Worm (Caenorhabditis elegans) whole organism, L4 larva: ENCODE measurements around the gene odr-7.

Experiments
- F26F4.8 ChIP-seq: fragments of 200-800 bp; sonication (Bioruptor generic); conservative IDR thresholded peaks from 2 replicates; pipeline ENCODE4 v1.3.6; 2022; ENCODE audit warnings: missing genetic modification characterization, missing compliant biosample characterization
- F44E2.7 ChIP-seq: fragments of 200-800 bp; sonication (Bioruptor generic); IDR thresholded peaks from 2 replicates; pipeline ENCODE4 v2.1.2; 2022; ENCODE audit warnings: missing genetic modification characterization, missing compliant biosample characterization
- Y5F2A.4 ChIP-seq: fragments of 200-800 bp; sonication (Bioruptor generic); optimal IDR thresholded peaks from 2 replicates; lab custom pipeline; 2018; ENCODE audit warnings: mild to moderate bottlenecking, missing genetic modification characterization, missing compliant biosample characterization
- ZK337.2 ChIP-seq: fragments of 200-800 bp; sonication (Bioruptor generic); IDR thresholded peaks from 2 replicates; pipeline ENCODE4 v1.3.6; 2022; ENCODE audit warnings: missing genetic modification reagents, missing genetic modification characterization, missing compliant biosample characterization
- ZK546.5 ChIP-seq, 2 experiments: sonication (generic microtip); optimal IDR thresholded peaks; 2 replicates each; lab custom pipeline; 2017; ENCODE audit warnings: missing biosample characterization in 2 of 2, missing genetic modification characterization in 2 of 2
- ama-1 ChIP-seq: fragments of 150-350 bp; optimal IDR thresholded peaks from 2 replicates; lab custom pipeline; 2014; ENCODE audit warnings: inconsistent platforms, mixed read lengths
- attf-4 ChIP-seq: sonication (generic microtip); optimal IDR thresholded peaks from 3 replicates; lab custom pipeline; 2017; ENCODE audit warnings: missing biosample characterization, missing genetic modification characterization
- ceh-44 ChIP-seq: fragments of 200-800 bp; sonication (Bioruptor generic); IDR thresholded peaks from 2 replicates; pipeline ENCODE4 v1.3.6; 2022; ENCODE audit warnings: missing genetic modification reagents, missing genetic modification characterization, missing compliant biosample characterization
- ceh-62 ChIP-seq: sonication (generic microtip); optimal IDR thresholded peaks from 2 replicates; lab custom pipeline; 2017; ENCODE audit warnings: missing biosample characterization, missing genetic modification characterization
- ctbp-1 ChIP-seq: fragments of 200-800 bp; sonication (Bioruptor generic); IDR thresholded peaks from 2 replicates; pipeline ENCODE4 v1.3.6; 2022; ENCODE audit warnings: missing genetic modification reagents, missing genetic modification characterization, missing compliant biosample characterization
- daf-16 ChIP-seq, 3 experiments: sonication (generic microtip); optimal IDR thresholded peaks; 2 replicates each; lab custom pipeline; 2016 to 2017; ENCODE audit warnings: missing genetic modification characterization in 3 of 3, missing genetic modification reagents in 3 of 3, mild to moderate bottlenecking in 2 of 3, missing compliant biosample characterization in 2 of 3, missing biosample characterization in 1 of 3, moderate library complexity in 1 of 3
- daf-19 ChIP-seq: fragments of 200-800 bp; sonication (Bioruptor generic); conservative IDR thresholded peaks from 2 replicates; pipeline ENCODE4 v1.3.6; 2022; ENCODE audit warnings: missing genetic modification characterization, missing compliant biosample characterization
- daf-8 ChIP-seq: fragments of 200-800 bp; sonication (Bioruptor generic); IDR thresholded peaks from 2 replicates; pipeline ENCODE4 v1.3.6; 2022; ENCODE audit warnings: missing genetic modification characterization, missing compliant biosample characterization
- dmd-6 ChIP-seq: fragments of 200-800 bp; sonication (Bioruptor generic); IDR thresholded peaks from 2 replicates; pipeline ENCODE4 v1.3.6; 2022; ENCODE audit warnings: missing genetic modification reagents, missing genetic modification characterization, missing compliant biosample characterization
- dmd-8 ChIP-seq: fragments of 200-800 bp; sonication (Bioruptor generic); IDR thresholded peaks from 2 replicates; pipeline ENCODE4 v1.3.6; 2022; ENCODE audit warnings: missing genetic modification characterization, missing compliant biosample characterization
- duxl-1 ChIP-seq: sonication (generic microtip); optimal IDR thresholded peaks from 2 replicates; lab custom pipeline; 2016; ENCODE audit warnings: mild to moderate bottlenecking, missing genetic modification characterization, moderate library complexity, missing compliant biosample characterization; ENCODE audit not compliant: poor library complexity
- egl-27 ChIP-seq: sonication (generic microtip); optimal IDR thresholded peaks from 3 replicates; lab custom pipeline; 2017; ENCODE audit warnings: missing biosample characterization, missing genetic modification reagents, missing genetic modification characterization
- gei-8 ChIP-seq: fragments of 200-800 bp; sonication (Bioruptor generic); optimal IDR thresholded peaks from 2 replicates; lab custom pipeline; 2018; ENCODE audit warnings: mild to moderate bottlenecking, missing genetic modification characterization, missing compliant biosample characterization
- hlh-11 ChIP-seq: fragments of 200-800 bp; sonication (Bioruptor generic); optimal IDR thresholded peaks from 2 replicates; lab custom pipeline; 2018; ENCODE audit warnings: mild to moderate bottlenecking, missing genetic modification characterization, missing compliant biosample characterization
- hmg-1.1 ChIP-seq: fragments of 200-800 bp; sonication (Bioruptor generic); IDR thresholded peaks from 2 replicates; pipeline ENCODE4 v1.3.6; 2022; ENCODE audit warnings: missing genetic modification reagents, missing genetic modification characterization, missing compliant biosample characterization
- jun-1 ChIP-seq: fragments of 150-350 bp; optimal IDR thresholded peaks from 2 replicates; lab custom pipeline; 2014; ENCODE audit warnings: missing biosample characterization, missing genetic modification reagents, missing genetic modification characterization
- lim-7 ChIP-seq: fragments of 200-800 bp; sonication (Bioruptor generic); IDR thresholded peaks from 2 replicates; pipeline ENCODE4 v1.3.6; 2022; ENCODE audit warnings: missing genetic modification characterization, missing compliant biosample characterization
- lin-29 ChIP-seq: fragments of 200-800 bp; sonication (Bioruptor generic); IDR thresholded peaks from 2 replicates; pipeline ENCODE4 v1.3.6; 2022; ENCODE audit warnings: missing genetic modification reagents, missing genetic modification characterization, missing compliant biosample characterization
- lin-39 ChIP-seq: fragments of 150-350 bp; optimal IDR thresholded peaks from 2 replicates; lab custom pipeline; 2014; ENCODE audit warnings: missing biosample characterization, missing genetic modification reagents, missing genetic modification characterization
- madf-9 ChIP-seq: fragments of 200-800 bp; sonication (Bioruptor generic); conservative IDR thresholded peaks from 2 replicates; pipeline ENCODE4 v1.3.6; 2022; ENCODE audit warnings: missing genetic modification reagents, missing genetic modification characterization, missing compliant biosample characterization
- mdl-1 ChIP-seq, 2 experiments: fragments of 150-350 bp in 1 of 2; sonication (generic microtip) in 1 of 2; optimal IDR thresholded peaks; 2 replicates each; lab custom pipeline; 2014 to 2017; ENCODE audit warnings: missing biosample characterization in 2 of 2, missing genetic modification characterization in 2 of 2
- mdt-29 ChIP-seq: fragments of 200-800 bp; sonication (Bioruptor generic); IDR thresholded peaks from 2 replicates; pipeline ENCODE4 v1.3.6; 2022; ENCODE audit warnings: missing genetic modification reagents, missing genetic modification characterization, missing compliant biosample characterization
- mep-1 ChIP-seq: fragments of 150-350 bp; sonication (generic microtip); optimal IDR thresholded peaks from 3 replicates; lab custom pipeline; 2014; ENCODE audit warnings: missing biosample characterization, missing genetic modification characterization
- mxl-2 ChIP-seq: fragments of 200-800 bp; sonication (Bioruptor generic); conservative IDR thresholded peaks from 2 replicates; pipeline ENCODE4 v1.3.6; 2022; ENCODE audit warnings: missing genetic modification reagents, missing genetic modification characterization, missing compliant biosample characterization
- mxl-3 ChIP-seq: fragments of 200-800 bp; sonication (Bioruptor generic); optimal IDR thresholded peaks from 2 replicates; lab custom pipeline; 2018; ENCODE audit warnings: mild to moderate bottlenecking, missing genetic modification characterization, missing compliant biosample characterization
- nhr-11 ChIP-seq: fragments of 150-350 bp; optimal IDR thresholded peaks from 2 replicates; lab custom pipeline; 2014; ENCODE audit warnings: missing biosample characterization, missing genetic modification characterization
- nhr-28 ChIP-seq: fragments of 150-350 bp; optimal IDR thresholded peaks from 2 replicates; lab custom pipeline; 2014; ENCODE audit warnings: missing biosample characterization, missing genetic modification characterization
- nhr-41 ChIP-seq: fragments of 200-800 bp; sonication (Bioruptor generic); IDR thresholded peaks from 2 replicates; pipeline ENCODE4 v1.3.6; 2022; ENCODE audit warnings: missing genetic modification reagents, missing genetic modification characterization, missing compliant biosample characterization
- nhr-48 ChIP-seq: sonication (generic microtip); optimal IDR thresholded peaks from 2 replicates; lab custom pipeline; 2016; ENCODE audit warnings: mild to moderate bottlenecking, missing genetic modification characterization, missing compliant biosample characterization
- nhr-6 ChIP-seq: fragments of 150-350 bp; optimal IDR thresholded peaks from 2 replicates; lab custom pipeline; 2014; ENCODE audit warnings: missing biosample characterization, missing genetic modification characterization
- nhr-76 ChIP-seq: fragments of 150-350 bp; optimal IDR thresholded peaks from 2 replicates; lab custom pipeline; 2014; ENCODE audit warnings: missing biosample characterization, missing genetic modification characterization
- nhr-77 ChIP-seq: fragments of 150-350 bp; optimal IDR thresholded peaks from 2 replicates; lab custom pipeline; 2014; ENCODE audit warnings: missing biosample characterization, missing genetic modification characterization
- saeg-2 ChIP-seq: fragments of 200-800 bp; sonication (Bioruptor generic); IDR thresholded peaks from 2 replicates; pipeline ENCODE4 v1.3.6; 2022; ENCODE audit warnings: missing genetic modification reagents, missing genetic modification characterization, missing compliant biosample characterization
- set-16 ChIP-seq: fragments of 200-800 bp; sonication (Bioruptor generic); IDR thresholded peaks from 2 replicates; pipeline ENCODE4 v1.3.6; 2022; ENCODE audit warnings: missing genetic modification reagents, missing genetic modification characterization, missing compliant biosample characterization
- skn-1 ChIP-seq: fragments of 150-350 bp; optimal IDR thresholded peaks from 2 replicates; lab custom pipeline; 2014; ENCODE audit warnings: missing biosample characterization, missing genetic modification characterization
- spr-1 ChIP-seq: sonication (generic microtip); optimal IDR thresholded peaks from 2 replicates; lab custom pipeline; 2016; ENCODE audit warnings: mild to moderate bottlenecking, missing genetic modification characterization, missing compliant biosample characterization
- spr-3 ChIP-seq: fragments of 200-800 bp; sonication (Bioruptor generic); optimal IDR thresholded peaks from 2 replicates; lab custom pipeline; 2018; ENCODE audit warnings: mild to moderate bottlenecking, missing genetic modification characterization, missing compliant biosample characterization
- tra-1 ChIP-seq: fragments of 200-800 bp; sonication (Bioruptor generic); IDR thresholded peaks from 2 replicates; pipeline ENCODE4 v1.3.6; 2022; ENCODE audit warnings: missing genetic modification reagents, missing genetic modification characterization, missing compliant biosample characterization
- unc-130 ChIP-seq: sonication (generic microtip); optimal IDR thresholded peaks from 2 replicates; lab custom pipeline; 2016; ENCODE audit warnings: missing genetic modification reagents, missing genetic modification characterization, missing compliant biosample characterization
- unc-62 ChIP-seq, 3 experiments: fragments of 150-350 bp in 1 of 3; sonication (generic microtip); optimal IDR thresholded peaks in 2 of 3; peaks in 1 of 3; 1 replicate in 1 of 3; 2 replicates in 2 of 3; lab custom pipeline; 2014 to 2017; ENCODE audit warnings: missing biosample characterization in 3 of 3, missing genetic modification characterization in 3 of 3, missing genetic modification reagents in 3 of 3, missing genotype in 1 of 3
- vab-7 ChIP-seq: fragments of 200-800 bp; sonication (Bioruptor generic); IDR thresholded peaks from 2 replicates; pipeline ENCODE4 v1.3.6; 2022; ENCODE audit warnings: missing genetic modification reagents, missing genetic modification characterization, missing compliant biosample characterization
- zip-11 ChIP-seq: fragments of 200-800 bp; sonication (Bioruptor generic); IDR thresholded peaks from 2 replicates; pipeline ENCODE4 v1.3.6; 2022; ENCODE audit warnings: missing genetic modification characterization, missing compliant biosample characterization
- zip-2 ChIP-seq: fragments of 150-350 bp; optimal IDR thresholded peaks from 2 replicates; lab custom pipeline; 2014; ENCODE audit warnings: missing biosample characterization, missing genetic modification characterization
- ztf-11 ChIP-seq: fragments of 150-350 bp; optimal IDR thresholded peaks from 2 replicates; lab custom pipeline; 2014; ENCODE audit warnings: missing biosample characterization, missing genetic modification characterization
- ztf-7 ChIP-seq: fragments of 150-350 bp; optimal IDR thresholded peaks from 2 replicates; lab custom pipeline; 2014; ENCODE audit warnings: missing biosample characterization, missing genetic modification characterization

Gene odr-7

DNA sequence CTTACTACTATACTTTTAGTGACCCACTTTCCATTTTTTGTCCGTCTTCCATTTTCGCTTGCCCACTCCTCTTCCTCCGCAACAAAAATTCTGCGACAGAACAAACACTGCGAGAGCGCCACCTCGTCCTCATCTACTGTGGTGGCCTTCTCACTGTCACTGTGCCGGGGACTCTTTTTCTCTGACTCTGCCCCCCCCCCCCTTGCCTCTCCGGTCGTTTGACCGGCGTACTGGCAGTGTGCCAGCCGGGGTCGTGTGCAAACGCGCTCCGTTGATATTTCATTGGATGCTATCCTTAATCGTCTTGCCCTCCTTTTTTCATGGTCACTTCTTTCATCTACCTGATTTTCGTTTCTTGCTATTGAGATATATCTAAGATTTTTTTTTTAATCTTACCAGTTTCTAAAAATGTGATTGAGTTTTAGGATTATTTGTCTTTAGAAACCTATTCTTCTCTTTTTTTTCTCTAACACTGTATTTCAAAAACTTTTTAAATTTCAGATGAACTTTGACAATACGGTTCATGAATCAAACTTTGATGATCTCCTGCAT lies 19.1 kb upstream of the odr-7 start, which contains the start of gene atf-6 (continued):
- no peak for TF ChIP-seq ama-1 (lab: Kevin White, UChicago)
- TF ChIP-seq duxl-1 (tag; lab: Kevin White, UChicago) = no peak
- TF ChIP-seq nhr-77 = peak; percentile 59
- no peak for TF ChIP-seq ceh-62 (tag; lab: Kevin White, UChicago)
- no peak for TF ChIP-seq Y5F2A.4 (GFP tag; lab: Kevin White, UChicago)
- no peak for TF ChIP-seq attf-4
- peak; percentile 30 for TF ChIP-seq jun-1 (tag; lab: Kevin White, UChicago)
- 0 out of 2 replicates have a peak, but pooled peaks have one; percentile 29 for TF ChIP-seq dmd-8 (GFP tag; lab: Robert Waterston, UW)
- peak; percentile 86 for TF ChIP-seq ctbp-1 (GFP tag; lab: Robert Waterston, UW)
- no peak for TF ChIP-seq unc-130 (GFP tag; lab: Kevin White, UChicago)
- no peak for TF ChIP-seq spr-3 (GFP tag; lab: Kevin White, UChicago)
- TF ChIP-seq gei-8 (GFP tag; lab: Kevin White, UChicago) = no peak
- 0 out of 2 replicates have a peak, but pooled peaks have one; percentile 51 for TF ChIP-seq lim-7 (GFP tag; lab: Robert Waterston, UW)
- no peak for TF ChIP-seq lin-29
- no peak for TF ChIP-seq ztf-11 (tag; lab: Kevin White, UChicago)
- TF ChIP-seq F44E2.7 (GFP tag; lab: Robert Waterston, UW) = no peak
- TF ChIP-seq unc-62 (GFP tag; optimal IDR thresholded peaks at IDR 0.05 in 1 of 2; lab: Kevin White, UChicago) = peak in 1 of 2 experiments; percentile 96
- TF ChIP-seq unc-62 (tag; optimal IDR thresholded peaks at IDR 0.05; lab: Kevin White, UChicago) = no peak
- peak in 1 of 2 experiments; percentile 60 for TF ChIP-seq mdl-1 (tag; optimal IDR thresholded peaks at IDR 0.05; lab: Kevin White, UChicago)
- TF ChIP-seq zip-11 (GFP tag; lab: Robert Waterston, UW) = no peak
- no peak for TF ChIP-seq nhr-76 (tag; lab: Kevin White, UChicago)
- TF ChIP-seq ceh-44 = no peak
- TF ChIP-seq daf-16 (GFP tag; optimal IDR thresholded peaks at IDR 0.05; lab: Kevin White, UChicago) = no peak
- TF ChIP-seq daf-16 (tag; optimal IDR thresholded peaks at IDR 0.05; lab: Kevin White, UChicago) = peak; percentile 74
- no peak for TF ChIP-seq lin-39
- TF ChIP-seq mxl-3 = peak; percentile 77
- TF ChIP-seq spr-1 (tag; lab: Kevin White, UChicago) = peak; percentile 29
- TF ChIP-seq egl-27 (tag; lab: Kevin White, UChicago) = no peak
- TF ChIP-seq daf-8 (GFP tag; lab: Robert Waterston, UW) = no peak
- TF ChIP-seq mxl-2 = no peak
- peak; percentile 95 for TF ChIP-seq hmg-1.1 (GFP tag; lab: Robert Waterston, UW)
- peak; percentile 85 for TF ChIP-seq nhr-28 (tag; lab: Kevin White, UChicago)
- TF ChIP-seq skn-1 (tag; lab: Kevin White, UChicago) = no peak
- TF ChIP-seq saeg-2 (GFP tag; lab: Robert Waterston, UW) = no peak
- peak; percentile 95 for TF ChIP-seq mep-1 (tag; lab: Kevin White, UChicago)
- peak; percentile 69 for TF ChIP-seq nhr-11 (tag; lab: Kevin White, UChicago)
- peak; percentile 96 for TF ChIP-seq set-16
- no peak for TF ChIP-seq daf-19 (GFP tag; lab: Robert Waterston, UW)
- 0 out of 2 replicates have a peak, but pooled peaks have one; percentile 33 for TF ChIP-seq madf-9 (GFP tag; lab: Robert Waterston, UW)
- peak; percentile 83 for TF ChIP-seq nhr-6
- no peak; the same call in 1 of the 2 replicates for TF ChIP-seq vab-7 (GFP tag; lab: Robert Waterston, UW)
- TF ChIP-seq dmd-6 = peak; percentile 84
- TF ChIP-seq tra-1 (GFP tag; lab: Robert Waterston, UW) = peak; percentile 15; the same call in 1 of the 2 replicates
- TF ChIP-seq F26F4.8 = no peak
- TF ChIP-seq ZK337.2 (GFP tag; lab: Robert Waterston, UW) = 0 out of 2 replicates have a peak, but pooled peaks have one; percentile 41
- TF ChIP-seq ZK546.5 (tag; optimal IDR thresholded peaks at IDR 0.05; lab: Kevin White, UChicago) = no peak
- TF ChIP-seq nhr-41 = peak; percentile 73; the same call in 1 of the 2 replicates
- no peak for TF ChIP-seq mdt-29 (GFP tag; lab: Robert Waterston, UW)
- no peak for TF ChIP-seq zip-2 (tag; lab: Kevin White, UChicago)
- TF ChIP-seq nhr-48 (tag; lab: Kevin White, UChicago) = peak; percentile 56
- TF ChIP-seq hlh-11 (tag; lab: Kevin White, UChicago) = peak; percentile 91
- no peak for TF ChIP-seq ztf-7 (tag; lab: Kevin White, UChicago)
